Worm (Caenorhabditis elegans) whole organism, mixed stage, embryonic: ENCODE measurements around the gene F10D7.5.

Experiments
- blmp-1 ChIP-seq: fragments of 150-350 bp; optimal IDR thresholded peaks from 2 replicates; lab custom pipeline; 2014; ENCODE audit warnings: missing biosample characterization, missing genetic modification characterization
- elt-3 ChIP-seq: fragments of 150-350 bp; optimal IDR thresholded peaks from 2 replicates; lab custom pipeline; 2014; ENCODE audit warnings: missing biosample characterization, missing genetic modification characterization
- hlh-1 ChIP-seq: fragments of 150-350 bp; optimal IDR thresholded peaks from 2 replicates; lab custom pipeline; 2014; ENCODE audit warnings: missing biosample characterization, missing genetic modification reagents, missing genetic modification characterization
- lin-13 ChIP-seq: fragments of 150-350 bp; optimal IDR thresholded peaks from 2 replicates; lab custom pipeline; 2014; ENCODE audit warnings: missing biosample characterization, missing genetic modification characterization
- lsy-2 ChIP-seq: fragments of 150-350 bp; optimal IDR thresholded peaks from 2 replicates; lab custom pipeline; 2014; ENCODE audit warnings: missing biosample characterization, missing genetic modification characterization
- nhr-237 ChIP-seq: fragments of 150-350 bp; optimal IDR thresholded peaks from 2 replicates; lab custom pipeline; 2014; ENCODE audit warnings: missing biosample characterization, missing genetic modification characterization
- pha-4 ChIP-seq: fragments of 150-350 bp; optimal IDR thresholded peaks from 2 replicates; lab custom pipeline; 2018; ENCODE audit warnings: missing biosample characterization, missing genetic modification reagents, missing genetic modification characterization

- TF ChIP-seq lsy-2 (no peak), blmp-1 (tag; lab: Kevin White, UChicago) (no peak), nhr-237 (tag; lab: Kevin White, UChicago) (no peak), elt-3 (tag; lab: Kevin White, UChicago) (no peak), lin-13 (tag; lab: Kevin White, UChicago) (no peak), hlh-1 (tag; lab: Kevin White, UChicago) (no peak), pha-4 (tag; lab: Kevin White, UChicago) (no peak)
These were observed 29.4 kb upstream of the F10D7.5 start for ce11 chrX:17420585-17421459.
